Fruit fly (Drosophila melanogaster) whole organism, embryonic: ENCODE results near the gene CG10467.

Experiments used
- Antp ChIP-seq: fragments of 200-800 bp; sonication (Bioruptor generic); optimal IDR thresholded peaks from 3 replicates; lab custom pipeline; 2016; ENCODE audit warnings: missing biosample characterization, missing genetic modification characterization
- Asciz ChIP-seq: fragments of 200-800 bp; sonication (Bioruptor generic); optimal IDR thresholded peaks from 2 replicates; lab custom pipeline; 2017; ENCODE audit warnings: missing biosample characterization, mild to moderate bottlenecking, missing genetic modification characterization, missing genetic modification reagents
- Awh ChIP-seq: fragments of 200-800 bp; sonication (Bioruptor generic); IDR thresholded peaks from 2 replicates; pipeline ENCODE4, ENCODE4 v1.3.6; 2022; ENCODE audit warnings: missing biosample characterization, missing genetic modification characterization
- Bdp1 ChIP-seq: fragments of 200-800 bp; sonication (Bioruptor generic); optimal IDR thresholded peaks from 3 replicates; lab custom pipeline; 2016; ENCODE audit warnings: missing biosample characterization, missing genetic modification characterization
- CG12769 ChIP-seq: fragments of 200-800 bp; sonication (Bioruptor generic); optimal IDR thresholded peaks from 2 replicates; lab custom pipeline; 2019; ENCODE audit warnings: missing biosample characterization, mild to moderate bottlenecking, missing genetic modification characterization, moderate library complexity
- CG13624 ChIP-seq: fragments of 200-800 bp; sonication (Bioruptor generic); optimal IDR thresholded peaks from 2 replicates; lab custom pipeline; 2016; ENCODE audit warnings: missing biosample characterization, missing genetic modification characterization
- CG17328 ChIP-seq: fragments of 200-800 bp; sonication (Bioruptor generic); IDR thresholded peaks from 2 replicates; pipeline ENCODE4 v1.3.6; 2022; ENCODE audit warnings: missing biosample characterization, missing genetic modification characterization
- CG17385 ChIP-seq: fragments of 200-800 bp; sonication (Bioruptor generic); optimal IDR thresholded peaks from 3 replicates; lab custom pipeline; 2018; ENCODE audit warnings: missing biosample characterization, mild to moderate bottlenecking, missing genetic modification characterization
- CG17568 ChIP-seq: fragments of 200-800 bp; sonication (Bioruptor generic); optimal IDR thresholded peaks from 2 replicates; lab custom pipeline; 2018; ENCODE audit warnings: missing biosample characterization, mild to moderate bottlenecking, missing genetic modification characterization, moderate library complexity
- CG17612 ChIP-seq: fragments of 200-800 bp; sonication (Bioruptor generic); IDR thresholded peaks from 2 replicates; pipeline ENCODE4 v1.3.6; 2022; ENCODE audit warnings: missing biosample characterization, missing genetic modification characterization
- CG17912 ChIP-seq: fragments of 200-800 bp; sonication (Bioruptor generic); optimal IDR thresholded peaks from 2 replicates; lab custom pipeline; 2018; ENCODE audit warnings: missing biosample characterization, mild to moderate bottlenecking, missing genetic modification characterization
- CG2712 ChIP-seq: fragments of 200-800 bp; optimal IDR thresholded peaks from 3 replicates; lab custom pipeline; 2019; ENCODE audit warnings: missing biosample characterization, mild to moderate bottlenecking, missing genetic modification characterization, moderate library complexity
- CG32532 ChIP-seq: fragments of 200-800 bp; sonication (Bioruptor generic); IDR thresholded peaks from 2 replicates; pipeline ENCODE4 v1.3.6; 2022; ENCODE audit warnings: missing biosample characterization, missing genetic modification characterization
- CG34224 ChIP-seq: fragments of 200-800 bp; sonication (Bioruptor generic); IDR thresholded peaks from 3 replicates; pipeline ENCODE4 v1.3.6; 2022; ENCODE audit warnings: missing biosample characterization, missing genetic modification characterization; ENCODE audit not compliant: partially characterized antibody
- CG6175 ChIP-seq: fragments of 200-800 bp; sonication (Bioruptor generic); IDR thresholded peaks from 3 replicates; pipeline ENCODE4 v1.3.6; 2022; ENCODE audit warnings: missing biosample characterization, missing genetic modification characterization
- CG6254 ChIP-seq: fragments of 200-800 bp; sonication (Bioruptor generic); optimal IDR thresholded peaks from 3 replicates; lab custom pipeline; 2017; ENCODE audit warnings: mild to moderate bottlenecking, missing biosample characterization, missing genetic modification reagents, missing genetic modification characterization
- CG8281 ChIP-seq: fragments of 200-800 bp; sonication (Bioruptor generic); optimal IDR thresholded peaks from 2 replicates; lab custom pipeline; 2018; ENCODE audit warnings: missing biosample characterization, mild to moderate bottlenecking, missing genetic modification characterization, moderate library complexity
- CG8478 ChIP-seq: fragments of >200 bp; optimal IDR thresholded peaks from 2 replicates; lab custom pipeline; 2018
- CG9215 ChIP-seq: fragments of 200-800 bp; sonication (Bioruptor generic); IDR thresholded peaks from 2 replicates; pipeline ENCODE4 v1.3.6; 2022; ENCODE audit warnings: missing biosample characterization, missing genetic modification characterization
- CkIIα-i1 ChIP-seq: fragments of 200-800 bp; sonication (Bioruptor generic); IDR thresholded peaks from 2 replicates; pipeline ENCODE4 v1.3.6; 2022; ENCODE audit warnings: missing biosample characterization, missing genetic modification characterization
- D19B ChIP-seq: fragments of 200-800 bp; sonication (Bioruptor generic); optimal IDR thresholded peaks from 2 replicates; lab custom pipeline; 2017; ENCODE audit warnings: missing biosample characterization, mild to moderate bottlenecking, missing genetic modification characterization
- Dll ChIP-seq: fragments of 200-800 bp; sonication (Bioruptor generic); IDR thresholded peaks from 4 replicates; pipeline ENCODE4 v1.3.6; 2022; ENCODE audit warnings: missing biosample characterization, missing genetic modification characterization; ENCODE audit not compliant: partially characterized antibody
- Drgx ChIP-seq: fragments of 200-800 bp; sonication (Bioruptor generic); IDR thresholded peaks from 2 replicates; pipeline ENCODE4 v1.3.6; 2022; ENCODE audit warnings: missing biosample characterization, missing genetic modification characterization
- Elba2 ChIP-seq: fragments of 200-800 bp; sonication (Bioruptor generic); optimal IDR thresholded peaks from 3 replicates; lab custom pipeline; 2016; ENCODE audit warnings: missing biosample characterization, missing genetic modification characterization
- Fer1 ChIP-seq: fragments of 200-800 bp; sonication (Bioruptor generic); optimal IDR thresholded peaks from 2 replicates; lab custom pipeline; 2017; ENCODE audit warnings: missing biosample characterization, mild to moderate bottlenecking, missing genetic modification characterization
- Fer3 ChIP-seq: fragments of 200-800 bp; sonication (Bioruptor generic); optimal IDR thresholded peaks from 2 replicates; lab custom pipeline; 2018; ENCODE audit warnings: missing biosample characterization, mild to moderate bottlenecking, missing genetic modification characterization, moderate library complexity
- Hr51 ChIP-seq, 2 experiments: fragments of 200-800 bp; sonication (Bioruptor generic); optimal IDR thresholded peaks; 2 replicates in 1 of 2; 3 replicates in 1 of 2; lab custom pipeline; 2016 to 2018; ENCODE audit warnings: missing biosample characterization in 2 of 2, missing genetic modification characterization in 2 of 2, mild to moderate bottlenecking in 1 of 2, moderate library complexity in 1 of 2
- Hr78 ChIP-seq, 2 experiments: fragments of 200-800 bp in 1 of 2; fragments of >200 bp in 1 of 2; sonication (Bioruptor generic) in 1 of 2; optimal IDR thresholded peaks; 2 replicates each; lab custom pipeline; 2017 to 2019; ENCODE audit warnings: missing biosample characterization in 2 of 2, missing genetic modification characterization in 2 of 2, mild to moderate bottlenecking in 1 of 2, moderate library complexity in 1 of 2
- Jarid2 ChIP-seq: fragments of 200-800 bp; sonication (Bioruptor generic); optimal IDR thresholded peaks from 3 replicates; lab custom pipeline; 2017; ENCODE audit warnings: mild to moderate bottlenecking, missing biosample characterization, missing genetic modification reagents, missing genetic modification characterization
- Lhr ChIP-seq: fragments of 200-800 bp; sonication (Bioruptor generic); optimal IDR thresholded peaks from 3 replicates; lab custom pipeline; 2017; ENCODE audit warnings: mild to moderate bottlenecking, missing biosample characterization, missing genetic modification reagents, missing genetic modification characterization
- MESR4 ChIP-seq: fragments of 200-800 bp; sonication (Bioruptor generic); optimal IDR thresholded peaks from 2 replicates; lab custom pipeline; 2018; ENCODE audit warnings: missing biosample characterization, mild to moderate bottlenecking, missing genetic modification characterization, moderate library complexity
- amos ChIP-seq: fragments of 200-800 bp; sonication (Bioruptor generic); IDR thresholded peaks from 2 replicates; pipeline ENCODE4 v1.3.6; 2022; ENCODE audit warnings: missing biosample characterization, missing genetic modification characterization; ENCODE audit not compliant: partially characterized antibody
- bcd ChIP-seq: fragments of 200-800 bp; sonication (Bioruptor generic); optimal IDR thresholded peaks from 2 replicates; lab custom pipeline; 2017; ENCODE audit warnings: missing biosample characterization, mild to moderate bottlenecking, missing genetic modification characterization
- crc ChIP-seq: fragments of 200-800 bp; sonication (Bioruptor generic); optimal IDR thresholded peaks from 2 replicates; lab custom pipeline; 2016; ENCODE audit warnings: missing biosample characterization, missing genetic modification characterization
- disco-r ChIP-seq: fragments of 200-800 bp; sonication (Bioruptor generic); optimal IDR thresholded peaks from 2 replicates; lab custom pipeline; 2016; ENCODE audit warnings: missing biosample characterization, missing genetic modification characterization
- gt ChIP-seq: fragments of 200-800 bp; sonication (Bioruptor generic); IDR thresholded peaks from 2 replicates; pipeline ENCODE4 v1.3.6; 2022; ENCODE audit warnings: missing biosample characterization, missing genetic modification characterization
- h ChIP-seq: fragments of >200 bp; optimal IDR thresholded peaks from 2 replicates; lab custom pipeline; 2017
- hb ChIP-seq: fragments of 200-800 bp; sonication (Bioruptor generic); IDR thresholded peaks from 3 replicates; pipeline ENCODE4 v1.3.6; 2022; ENCODE audit warnings: missing biosample characterization, missing genetic modification characterization; ENCODE audit not compliant: partially characterized antibody
- her ChIP-seq: fragments of 200-800 bp; sonication (Bioruptor generic); optimal IDR thresholded peaks from 2 replicates; lab custom pipeline; 2016; ENCODE audit warnings: missing biosample characterization, missing genetic modification characterization
- jigr1 ChIP-seq: fragments of 200-800 bp; sonication (Bioruptor generic); IDR thresholded peaks from 3 replicates; pipeline ENCODE4 v1.3.6; 2022; ENCODE audit warnings: missing biosample characterization, missing genetic modification characterization
- mld ChIP-seq: fragments of 200-800 bp; sonication (Bioruptor generic); IDR thresholded peaks from 3 replicates; pipeline ENCODE4 v1.3.6; 2022; ENCODE audit warnings: missing biosample characterization, missing genetic modification characterization; ENCODE audit not compliant: partially characterized antibody
- nerfin-1 ChIP-seq: fragments of 200-800 bp; sonication (Bioruptor generic); optimal IDR thresholded peaks from 3 replicates; lab custom pipeline; 2019; ENCODE audit warnings: missing biosample characterization, mild to moderate bottlenecking, missing genetic modification characterization, moderate library complexity
- org-1 ChIP-seq: fragments of 200-800 bp; sonication (Bioruptor generic); optimal IDR thresholded peaks from 2 replicates; lab custom pipeline; 2017; ENCODE audit warnings: missing biosample characterization, missing genetic modification characterization
- pho ChIP-seq: fragments of 200-800 bp; sonication (Bioruptor generic); optimal IDR thresholded peaks from 2 replicates; lab custom pipeline; 2016; ENCODE audit warnings: missing biosample characterization, missing genetic modification characterization
- pzg ChIP-seq: fragments of 200-800 bp; sonication (Bioruptor generic); optimal IDR thresholded peaks from 3 replicates; lab custom pipeline; 2018; ENCODE audit warnings: missing biosample characterization, mild to moderate bottlenecking, missing genetic modification characterization, moderate library complexity
- ranshi ChIP-seq: fragments of 200-800 bp; sonication (Bioruptor generic); IDR thresholded peaks from 2 replicates; pipeline ENCODE4 v1.3.6; 2022; ENCODE audit warnings: missing biosample characterization, missing genetic modification characterization
- sd ChIP-seq: fragments of 200-800 bp; sonication (Bioruptor generic); optimal IDR thresholded peaks from 3 replicates; lab custom pipeline; 2018; ENCODE audit warnings: missing biosample characterization, mild to moderate bottlenecking, missing genetic modification characterization, moderate library complexity
- sim ChIP-seq: fragments of 200-800 bp; sonication (Bioruptor generic); IDR thresholded peaks from 2 replicates; pipeline ENCODE4 v1.3.6; 2022; ENCODE audit warnings: missing biosample characterization, missing genetic modification characterization
- sug ChIP-seq: fragments of 200-800 bp; optimal IDR thresholded peaks from 2 replicates; lab custom pipeline; 2019; ENCODE audit warnings: missing biosample characterization, mild to moderate bottlenecking, missing genetic modification characterization, moderate library complexity
- tio ChIP-seq: fragments of 200-800 bp; sonication (Bioruptor generic); optimal IDR thresholded peaks from 2 replicates; lab custom pipeline; 2017; ENCODE audit warnings: missing biosample characterization, missing genetic modification characterization, inconsistent platforms

CG10467 gene

DNA sequence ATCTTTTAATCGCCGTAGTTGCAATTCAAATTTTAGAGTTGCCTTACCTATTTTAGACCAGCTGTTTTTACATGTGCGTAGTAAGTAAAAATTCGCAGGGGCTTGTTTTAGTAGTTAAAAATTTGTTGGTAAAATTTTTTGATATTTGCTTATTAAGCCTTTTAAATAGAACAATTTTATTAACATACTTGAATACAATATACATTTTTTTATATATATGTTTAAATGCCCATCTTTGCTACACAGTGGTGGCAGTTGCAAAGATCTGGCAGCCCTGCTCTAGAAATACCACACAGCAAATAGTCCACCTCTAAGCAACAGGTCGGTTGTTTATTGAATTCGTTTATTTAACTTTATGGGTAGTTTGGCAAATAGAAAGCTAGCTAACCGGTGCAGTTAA lies at the start of gene CG10467, which contains the start of gene loj (continued):
- peak; percentile 81 for TF ChIP-seq CG8281 (tag; lab: Kevin White, UChicago)
- TF ChIP-seq CG17568 (GFP tag; lab: Kevin White, UChicago): peak; percentile 81
- peak; percentile 98 for TF ChIP-seq ranshi (GFP tag; lab: Robert Waterston, UW)
- peak; percentile 84 for TF ChIP-seq Dll (GFP tag; lab: Robert Waterston, UW)
- peak; percentile 53; the same call in 1 of the 3 replicates for TF ChIP-seq CG34224 (GFP tag; lab: Robert Waterston, UW)
- TF ChIP-seq pho (GFP tag; lab: Kevin White, UChicago): peak; percentile 85
- TF ChIP-seq disco-r (GFP tag; lab: Kevin White, UChicago): peak; percentile 5
- TF ChIP-seq Asciz (GFP tag; lab: Kevin White, UChicago): peak; percentile 87
- peak; percentile 91 for TF ChIP-seq Awh (GFP tag; lab: Robert Waterston, UW)
- peak; percentile 95 for TF ChIP-seq bcd (GFP tag; lab: Kevin White, UChicago)
- TF ChIP-seq CG17385 (GFP tag; lab: Kevin White, UChicago): peak; percentile 85
- TF ChIP-seq D19B (GFP tag; lab: Kevin White, UChicago): peak; percentile 81
- TF ChIP-seq hb: peak; percentile 46
- peak; percentile 71; the same call in 1 of the 2 replicates for TF ChIP-seq sim (GFP tag; lab: Robert Waterston, UW)
- peak; percentile 81 for TF ChIP-seq Drgx (GFP tag; lab: Robert Waterston, UW)
- peak; percentile 97 for TF ChIP-seq Fer3 (tag; lab: Kevin White, UChicago)
- peak; percentile 90 for TF ChIP-seq Lhr (GFP tag; lab: Kevin White, UChicago)
- peak; percentile 61 for TF ChIP-seq Elba2 (GFP tag; lab: Kevin White, UChicago)
- peak; percentile 85 for TF ChIP-seq CG13624
- TF ChIP-seq CG17912: peak; percentile 76
- TF ChIP-seq MESR4: no peak
- TF ChIP-seq CG17328 (GFP tag; lab: Robert Waterston, UW): peak; percentile 96
- TF ChIP-seq CG32532: peak; percentile 98
- TF ChIP-seq gt (GFP tag; lab: Robert Waterston, UW): peak; percentile 94
- TF ChIP-seq pzg (GFP tag; lab: Kevin White, UChicago): peak; percentile 63
- peak; percentile 75 for TF ChIP-seq org-1
- TF ChIP-seq Bdp1 (GFP tag; lab: Kevin White, UChicago): peak; percentile 78
- TF ChIP-seq h (lab: Kevin White, UChicago): no peak
- TF ChIP-seq sd (tag; lab: Kevin White, UChicago): peak; percentile 90
- no peak for TF ChIP-seq Hr78 (GFP tag; optimal IDR thresholded peaks at IDR 0.05; lab: Kevin White, UChicago)
- TF ChIP-seq sug (tag; lab: Kevin White, UChicago): peak; percentile 96
- TF ChIP-seq Antp (GFP tag; lab: Kevin White, UChicago): peak; percentile 73
- TF ChIP-seq Jarid2 (GFP tag; lab: Kevin White, UChicago): peak; percentile 67
- no peak for TF ChIP-seq CG12769 (tag; lab: Kevin White, UChicago)
- no peak for TF ChIP-seq CG8478
- TF ChIP-seq nerfin-1: peak; percentile 93
- peak; percentile 45 for TF ChIP-seq her (GFP tag; lab: Kevin White, UChicago)
- TF ChIP-seq tio (GFP tag; lab: Kevin White, UChicago): peak; percentile 96
- peak; percentile 56 for TF ChIP-seq crc (GFP tag; lab: Kevin White, UChicago)
- peak; percentile 84 for TF ChIP-seq CkIIα-i1 (GFP tag; lab: Robert Waterston, UW)
- TF ChIP-seq CG6254 (GFP tag; lab: Kevin White, UChicago): peak; percentile 80
- peak; percentile 70 for TF ChIP-seq amos (GFP tag; lab: Robert Waterston, UW)
- TF ChIP-seq Hr51 (GFP tag; optimal IDR thresholded peaks at IDR 0.05; lab: Kevin White, UChicago): peak; percentile 91 to 95
- peak; percentile 91 for TF ChIP-seq CG17612 (GFP tag; lab: Robert Waterston, UW)
- peak; percentile 96 for TF ChIP-seq CG9215 (GFP tag; lab: Robert Waterston, UW)
- peak; percentile 91 for TF ChIP-seq CG6175
- TF ChIP-seq jigr1: peak; percentile 92
- TF ChIP-seq mld (GFP tag; lab: Robert Waterston, UW): no peak
- peak; percentile 90 for TF ChIP-seq Fer1
- TF ChIP-seq CG2712 (tag; lab: Kevin White, UChicago): peak; percentile 95
